Worm (Caenorhabditis elegans): ENCODE data around the gene mrpl-50.

Gene mrpl-50

DNA sequence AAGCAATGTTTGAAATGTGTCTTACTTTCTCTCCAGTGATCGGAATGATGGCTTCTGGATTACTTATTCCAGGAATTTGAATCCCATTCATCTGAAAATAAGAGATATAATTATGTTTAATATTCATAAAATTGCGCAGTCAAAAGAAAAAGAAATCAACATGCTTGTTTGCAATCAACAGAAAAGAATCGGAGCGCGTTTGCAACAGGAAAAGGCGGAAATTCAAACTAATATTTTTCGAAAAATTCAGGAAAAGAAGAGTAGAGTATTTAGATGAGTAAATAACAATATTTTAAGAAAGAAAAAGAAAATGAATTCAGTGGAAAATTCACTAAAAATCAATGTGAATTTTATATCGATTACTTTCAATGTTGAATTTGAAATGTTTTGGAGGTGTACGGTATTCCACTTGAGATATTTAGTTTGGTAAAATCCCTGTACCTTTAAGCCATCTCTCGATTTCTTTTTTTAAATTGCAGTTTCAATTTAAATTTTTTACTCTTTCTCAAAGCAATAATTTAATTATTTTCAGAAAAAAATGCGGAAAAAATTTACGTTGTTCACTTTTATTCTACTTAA, 10.8 kb downstream of the mrpl-50 start, which contains the start of the genes set-17 and T21B10.4:
TSS of gene set-17 (minus strand) at position 127 of the 579 bp plus-strand sequence.
TSS of gene T21B10.4 (plus strand) at position 533 of the 579 bp plus-strand sequence.
- TF ChIP-seq unc-62 (GFP tag; optimal IDR thresholded peaks at IDR 0.05): no peak

DNA sequence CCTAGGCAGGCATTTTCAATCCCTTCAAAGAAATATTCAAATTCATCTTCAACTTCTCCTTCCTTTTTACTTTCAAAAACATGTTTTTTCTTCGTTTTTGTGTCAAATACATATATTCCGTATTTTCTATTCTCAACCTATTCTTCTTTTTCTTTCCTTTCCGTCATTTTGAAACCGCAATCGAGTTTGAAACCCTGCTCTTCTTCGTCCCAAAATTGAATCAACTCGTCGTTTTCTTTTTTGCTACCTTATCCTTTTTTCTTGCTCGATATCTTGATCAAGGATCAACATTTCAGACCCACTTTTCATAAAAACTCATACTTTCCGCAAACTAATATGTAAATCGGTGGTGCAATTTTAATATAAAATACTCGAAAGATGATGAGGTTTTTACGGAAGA, 15.5 kb downstream of the mrpl-50 start:
- TF ChIP-seq unc-62 (GFP tag; optimal IDR thresholded peaks at IDR 0.05): no peak

DNA sequence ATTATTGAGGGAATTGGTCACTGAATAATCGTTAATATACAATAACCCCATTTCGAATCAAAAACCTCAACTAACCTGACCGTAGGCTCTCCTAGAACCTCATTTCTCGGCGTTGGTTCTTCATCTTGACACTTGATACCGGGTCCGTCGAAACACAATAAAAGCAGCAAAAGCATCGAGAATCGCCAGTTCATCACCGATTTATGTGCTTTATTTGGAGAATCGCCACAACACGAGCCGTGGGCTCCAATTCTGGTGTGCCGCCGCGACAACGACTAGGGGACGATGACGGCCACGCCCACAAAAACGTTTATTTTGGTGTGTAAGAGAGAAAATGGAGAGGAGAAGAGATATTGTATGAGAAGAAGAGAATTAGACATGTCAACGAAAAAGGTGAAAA, 17.8 kb downstream of the mrpl-50 start, which contains the start of gene cutl-15:
TSS of gene cutl-15 (minus strand) at position 298 of the 400 bp plus-strand sequence.
- TF ChIP-seq unc-62 (GFP tag; optimal IDR thresholded peaks at IDR 0.05): no peak

DNA sequence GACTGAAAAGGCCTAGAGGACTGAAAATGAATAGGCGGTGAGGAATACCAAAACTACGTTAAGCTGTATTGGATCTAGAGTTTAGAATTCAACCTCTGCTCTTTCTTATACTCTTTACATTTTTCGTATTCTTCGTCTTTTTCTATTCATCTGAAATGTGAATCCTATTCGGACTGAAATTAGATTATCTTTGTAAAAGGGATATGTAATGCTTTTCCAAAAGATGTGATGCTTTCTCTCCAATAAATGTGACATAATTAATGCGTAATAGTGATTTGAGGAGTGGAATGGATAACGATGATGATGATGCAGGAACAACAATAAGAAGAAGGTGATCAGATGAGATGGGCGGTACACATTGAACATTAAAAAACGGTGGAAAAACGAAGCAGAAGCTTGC, 19.0 kb downstream of the mrpl-50 start:
- no peak for TF ChIP-seq unc-62 (GFP tag; optimal IDR thresholded peaks at IDR 0.05)

DNA sequence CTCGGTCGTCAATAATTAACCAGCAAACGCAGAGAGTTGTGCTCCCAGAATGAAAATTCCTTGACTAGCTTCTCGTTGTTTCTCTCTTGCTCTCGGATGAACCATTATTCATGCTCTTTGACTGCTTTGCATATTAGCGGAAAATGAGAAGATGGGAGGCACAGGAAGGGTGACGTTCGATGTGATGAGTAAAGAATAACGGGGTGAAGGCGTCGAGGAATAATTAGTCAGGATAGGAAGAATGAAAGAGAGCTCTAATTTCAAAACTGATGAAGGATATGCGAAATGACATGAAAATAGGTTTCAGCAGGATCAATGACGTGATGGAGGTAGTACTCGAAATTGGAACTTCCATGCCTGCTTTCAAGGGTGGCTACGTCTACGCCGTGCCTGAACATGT, 21.6 kb downstream of the mrpl-50 start:
- TF ChIP-seq unc-62 (GFP tag; optimal IDR thresholded peaks at IDR 0.05): no peak

DNA sequence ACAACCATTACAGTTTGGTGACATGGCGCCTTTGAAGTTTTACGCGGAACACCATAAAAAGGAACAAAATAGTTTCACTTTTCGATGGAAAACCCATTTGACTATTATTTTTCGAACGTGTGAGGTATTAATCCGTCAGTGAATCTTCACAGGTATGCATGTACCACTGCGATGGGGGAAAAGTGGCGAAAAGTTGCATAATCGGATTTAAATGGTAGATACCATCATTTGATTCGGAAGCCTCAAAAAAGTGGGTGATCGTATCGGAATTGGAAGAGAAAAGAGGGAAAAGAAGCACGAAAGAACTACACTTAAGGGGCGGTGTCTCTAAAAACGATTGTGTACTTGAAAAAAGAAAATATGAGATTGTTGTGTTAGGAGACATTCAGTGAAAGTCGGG, 24.1 kb downstream of the mrpl-50 start:
- TF ChIP-seq unc-62 (GFP tag; optimal IDR thresholded peaks at IDR 0.05): no peak

DNA sequence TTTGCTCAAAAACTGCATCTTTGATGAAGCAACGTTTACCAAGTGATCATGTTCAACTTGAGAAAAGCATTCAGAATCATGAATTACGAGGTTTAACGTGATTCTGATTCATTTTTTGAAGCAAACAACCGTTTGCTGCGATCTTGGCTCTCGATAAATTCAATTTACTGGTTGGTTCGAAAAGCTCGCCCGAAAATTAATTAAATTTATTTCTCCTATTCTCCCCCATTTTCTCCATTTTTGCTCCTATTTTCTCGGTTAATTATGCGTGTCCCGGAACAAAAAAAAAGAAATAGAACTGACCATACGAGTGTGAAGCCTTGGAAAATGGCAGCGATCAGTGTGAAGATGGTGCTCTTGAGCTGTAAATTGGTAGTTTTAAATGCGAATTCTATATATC, 27.3 kb downstream of the mrpl-50 start:
- no peak for TF ChIP-seq unc-62 (GFP tag; optimal IDR thresholded peaks at IDR 0.05)

DNA sequence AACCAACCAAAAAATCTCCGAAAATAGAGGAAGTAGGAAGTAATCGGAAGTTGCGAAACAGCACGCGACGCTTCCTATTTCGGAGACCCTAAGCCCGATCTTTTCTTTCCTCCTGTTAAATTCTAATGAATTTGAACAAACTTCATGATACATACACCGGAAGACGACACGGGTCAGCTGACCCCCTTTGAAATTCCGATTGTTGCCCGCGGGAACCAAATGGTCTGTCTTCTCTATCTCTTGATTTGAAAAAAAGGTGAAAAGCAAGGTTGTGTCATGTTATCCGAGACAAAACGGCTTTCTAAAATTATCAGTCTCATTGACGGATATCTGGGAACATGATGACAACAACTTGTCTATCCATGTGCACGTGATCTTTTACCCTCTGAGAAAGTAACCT, 29.4 kb downstream of the mrpl-50 start:
- TF ChIP-seq unc-62 (GFP tag; optimal IDR thresholded peaks at IDR 0.05): no peak

DNA sequence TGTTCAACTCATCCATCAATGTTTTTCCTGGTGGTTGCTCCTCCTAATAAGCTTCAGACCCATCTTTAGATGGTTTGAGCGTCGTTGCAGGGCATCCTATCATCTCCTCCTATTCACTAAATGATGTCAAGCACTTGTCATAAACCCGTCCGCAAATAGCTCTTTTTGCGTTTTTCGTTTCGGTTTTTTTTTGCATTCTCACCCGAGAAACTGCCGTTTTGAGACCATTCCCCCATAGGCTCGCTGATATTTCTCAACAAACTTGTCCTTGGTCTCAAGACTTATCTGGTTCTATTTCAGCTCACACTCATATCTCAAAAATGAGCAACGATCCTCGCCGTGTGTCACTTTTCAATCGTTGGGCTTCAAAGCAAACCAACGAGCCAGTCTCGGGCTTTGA, 30.8 kb downstream of the mrpl-50 start, which contains the start of gene cal-2:
TSS of gene cal-2 (plus strand) at position 301 of the 400 bp plus-strand sequence.
- no peak for TF ChIP-seq unc-62 (GFP tag; optimal IDR thresholded peaks at IDR 0.05)

DNA sequence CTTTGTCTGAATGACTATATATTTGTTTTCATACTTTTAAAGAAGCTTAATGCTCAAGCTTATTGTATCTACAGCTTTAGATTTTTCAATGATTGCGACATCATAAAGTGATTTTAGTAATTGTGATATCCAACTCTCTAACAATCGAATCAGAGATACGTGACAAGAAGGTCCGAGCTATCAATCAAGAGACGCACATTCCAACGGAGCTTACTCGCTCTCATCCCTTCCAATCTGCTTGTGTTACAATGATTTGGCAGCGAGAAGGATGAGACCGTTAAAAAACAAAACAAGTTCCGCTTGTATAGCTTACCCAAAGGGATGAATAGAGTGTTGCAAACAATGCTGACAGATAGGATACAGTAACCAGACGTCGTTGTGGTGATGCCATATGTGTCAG, 31.8 kb downstream of the mrpl-50 start:
- no peak for TF ChIP-seq unc-62 (GFP tag; optimal IDR thresholded peaks at IDR 0.05)

DNA sequence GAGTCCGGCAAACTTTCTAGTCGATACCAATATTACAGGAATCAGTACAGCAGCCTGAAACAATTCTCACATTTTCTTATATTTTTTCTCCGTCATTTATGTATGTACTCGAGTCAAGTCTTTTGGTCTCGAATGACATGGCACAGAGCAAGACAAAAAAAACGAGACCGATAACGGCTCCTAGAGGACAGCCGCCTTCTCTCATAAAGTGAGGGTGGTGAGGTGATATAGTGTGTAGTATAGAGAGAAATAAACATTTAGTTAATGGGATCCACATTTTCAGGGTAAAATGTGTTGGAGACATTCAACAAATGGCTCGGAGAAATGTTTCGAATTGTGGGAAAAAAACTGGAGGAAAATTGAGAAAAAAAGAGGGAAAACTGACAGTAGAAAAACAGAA, 32.6 kb downstream of the mrpl-50 start:
- no peak for TF ChIP-seq unc-62 (GFP tag; optimal IDR thresholded peaks at IDR 0.05)

DNA sequence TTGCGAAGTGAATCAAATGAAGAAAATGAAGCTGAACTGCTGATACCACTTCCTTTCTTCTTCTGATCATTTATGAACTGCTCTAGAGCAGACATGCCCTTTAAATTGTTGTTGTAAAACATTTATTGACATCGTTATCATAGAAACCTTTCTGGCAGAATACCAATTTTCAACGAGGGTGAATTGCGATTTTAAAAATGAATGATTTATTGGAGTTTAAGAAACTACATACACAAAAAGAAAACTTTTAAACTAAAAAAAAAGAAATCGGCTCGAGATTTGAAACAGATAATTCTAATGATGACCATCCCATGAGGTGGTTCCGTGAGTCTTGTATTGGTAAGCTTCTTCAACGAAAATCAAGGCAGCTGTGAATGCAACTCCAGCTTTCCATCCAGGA, 34.4 kb downstream of the mrpl-50 start, which contains the start of gene sftd-3:
TSS of gene sftd-3 (minus strand) at position 101 of the 400 bp plus-strand sequence.
- no peak for TF ChIP-seq unc-62 (GFP tag; optimal IDR thresholded peaks at IDR 0.05)

DNA sequence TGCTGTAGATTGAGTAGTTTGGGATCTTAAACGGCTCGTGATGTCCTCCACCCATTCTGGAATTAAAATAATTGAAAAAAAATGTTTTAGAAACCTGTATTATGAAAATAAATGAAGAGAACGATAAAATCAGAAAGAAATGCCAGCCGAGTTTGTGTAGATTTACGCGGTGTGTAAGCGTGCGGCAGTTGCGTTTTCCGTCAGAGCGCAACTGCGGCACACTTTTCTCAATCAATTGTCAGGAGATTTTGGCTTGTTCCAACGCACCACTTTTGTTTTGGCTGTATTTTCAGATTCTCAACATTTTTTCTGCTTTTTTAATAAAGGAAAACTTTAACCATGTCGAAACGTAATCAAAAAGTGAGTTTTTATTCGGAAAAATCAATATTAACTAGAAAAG, 35.2 kb downstream of the mrpl-50 start, which contains the start of the genes ndub-3 and C18E9.2:
TSS of gene ndub-3 (minus strand) at position 56 of the 400 bp plus-strand sequence.
TSS of gene C18E9.2 (plus strand) at position 172 of the 400 bp plus-strand sequence.
- no peak for TF ChIP-seq unc-62 (GFP tag; optimal IDR thresholded peaks at IDR 0.05)

DNA sequence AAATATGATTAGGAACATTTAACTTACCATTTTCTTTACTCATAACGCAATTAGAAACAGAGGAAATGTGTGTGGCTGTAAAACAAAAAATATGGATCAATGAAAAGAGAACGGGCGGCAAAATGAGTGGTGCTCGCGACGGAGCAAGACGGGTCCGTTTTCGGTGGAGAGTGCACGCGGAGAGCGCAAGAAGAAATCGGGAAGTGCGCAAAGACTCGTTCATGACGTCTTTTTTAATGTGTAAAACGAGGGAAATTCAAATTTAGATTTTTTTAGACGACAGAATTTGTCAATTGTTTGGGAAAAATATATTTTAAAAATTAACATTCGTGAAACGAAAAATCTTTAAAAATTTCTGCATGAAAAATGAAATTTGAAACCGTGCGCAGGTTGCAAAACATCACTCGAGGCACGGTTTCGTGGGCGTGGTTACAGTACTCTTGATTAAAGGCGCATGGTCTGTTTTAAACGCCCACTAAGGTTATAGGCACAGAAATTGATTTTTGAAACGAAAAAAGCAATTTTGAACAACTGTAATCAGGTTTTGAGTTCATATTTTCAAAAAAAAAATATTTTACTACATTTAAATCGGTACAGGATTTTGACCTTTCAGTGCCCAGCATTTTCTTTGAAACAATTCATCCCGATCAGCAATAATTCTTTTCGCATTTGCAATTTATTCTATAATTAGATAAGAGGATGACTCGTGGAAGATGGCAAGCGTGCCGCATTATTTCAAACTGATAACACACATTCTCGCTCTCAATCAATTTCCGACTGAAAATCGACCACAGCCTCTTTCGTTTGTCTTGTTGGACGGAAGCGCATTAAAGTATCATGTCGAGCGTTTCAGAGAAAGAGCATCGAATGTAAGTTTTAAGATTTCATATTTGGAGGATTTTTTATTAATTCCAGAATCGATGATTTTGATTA, 39.9 kb downstream of the mrpl-50 start, which contains the start of the genes szy-20 and C18E9.5:
TSS of gene szy-20 (minus strand) at position 83 of the 933 bp plus-strand sequence.
TSS of gene C18E9.5 (plus strand) at position 730 of the 933 bp plus-strand sequence.
- TF ChIP-seq unc-62 (GFP tag; optimal IDR thresholded peaks at IDR 0.05): no peak

DNA sequence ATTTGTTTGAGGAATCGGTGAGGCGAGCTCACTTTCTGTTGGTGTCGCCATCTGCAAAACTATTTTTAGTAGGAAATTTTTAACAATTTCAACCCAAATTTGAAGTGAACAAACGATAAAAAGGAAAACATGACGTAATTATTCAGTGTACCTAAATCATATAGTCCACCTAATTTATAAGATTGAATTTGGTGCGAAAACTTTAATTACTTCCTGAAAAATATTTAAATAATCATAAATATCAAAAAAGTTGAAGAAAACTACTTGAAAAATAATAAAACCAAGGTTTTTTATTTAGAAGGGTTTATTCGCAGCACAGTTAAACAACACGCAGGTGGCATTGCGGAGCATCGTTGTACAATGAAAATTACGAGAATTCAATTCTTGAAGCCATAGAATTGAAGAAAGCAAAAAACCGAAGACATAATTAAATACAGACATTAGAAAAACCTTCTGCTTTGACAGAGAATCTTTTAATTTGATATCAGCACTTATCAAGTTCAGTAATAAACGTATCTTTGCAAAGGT, 43.9 kb downstream of the mrpl-50 start, which contains the start of gene tomm-40:
TSS of gene tomm-40 (minus strand) at position 51 of the 528 bp plus-strand sequence.
- TF ChIP-seq unc-62 (GFP tag; optimal IDR thresholded peaks at IDR 0.05): no peak
